Fruit fly (Drosophila melanogaster): ENCODE data around the gene CG5888.

DNA sequence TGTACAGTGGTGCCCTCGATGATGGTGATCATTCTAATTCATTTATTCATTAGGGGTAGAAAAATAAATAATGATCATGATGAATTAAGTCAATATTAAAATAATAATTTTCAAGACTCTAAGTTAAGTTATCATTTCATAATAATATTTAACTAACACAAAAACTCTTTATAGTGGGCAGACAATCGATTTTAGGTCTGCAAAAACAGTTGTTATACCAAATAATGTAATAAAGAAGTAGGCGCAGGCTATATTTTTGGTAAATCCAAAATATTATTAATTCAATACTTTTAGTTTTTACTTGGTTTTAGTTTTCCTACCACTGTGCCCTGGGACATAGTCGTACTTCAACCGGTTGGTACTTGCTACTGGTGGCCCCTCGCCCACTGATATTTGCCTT lies 12.6 kb downstream of the CG5888 start:
- TF ChIP-seq CG9705 (GFP tag; optimal IDR thresholded peaks at IDR 0.05), result no peak
- TF ChIP-seq Dfd (GFP tag; optimal IDR thresholded peaks at IDR 0.05), result no peak
- no peak for TF ChIP-seq sv (GFP tag; optimal IDR thresholded peaks at IDR 0.05)
